Worm (Caenorhabditis elegans) whole organism, late embryonic: ENCODE results near the gene nlp-56.

Experiments used
- C08G9.2 ChIP-seq: sonication (generic microtip); optimal IDR thresholded peaks from 2 replicates; lab custom pipeline; 2016; ENCODE audit warnings: mild to moderate bottlenecking, missing genetic modification characterization, moderate library complexity, missing compliant biosample characterization
- C38D4.7 ChIP-seq: fragments of 200-800 bp; sonication (Bioruptor generic); optimal IDR thresholded peaks from 2 replicates; lab custom pipeline; 2018; ENCODE audit warnings: mild to moderate bottlenecking, missing genetic modification characterization, moderate library complexity, missing compliant biosample characterization
- F13H6.1 ChIP-seq: sonication (generic microtip); optimal IDR thresholded peaks from 2 replicates; lab custom pipeline; 2016; ENCODE audit warnings: missing genetic modification characterization, missing compliant biosample characterization
- ahr-1 ChIP-seq: sonication (generic microtip); optimal IDR thresholded peaks from 2 replicates; lab custom pipeline; 2016; ENCODE audit warnings: missing genetic modification characterization, missing compliant biosample characterization
- ets-4 ChIP-seq: sonication (generic microtip); optimal IDR thresholded peaks from 2 replicates; lab custom pipeline; 2016; ENCODE audit warnings: missing genetic modification characterization, missing compliant biosample characterization
- fax-1 ChIP-seq: sonication (generic microtip); optimal IDR thresholded peaks from 2 replicates; lab custom pipeline; 2016; ENCODE audit warnings: missing genotype, missing genetic modification characterization, missing compliant biosample characterization
- fkh-6 ChIP-seq: sonication (generic microtip); optimal IDR thresholded peaks from 2 replicates; lab custom pipeline; 2016; ENCODE audit warnings: missing genetic modification characterization, missing compliant biosample characterization
- nhr-11 ChIP-seq: fragments of 150-350 bp; optimal IDR thresholded peaks from 2 replicates; lab custom pipeline; 2014; ENCODE audit warnings: missing biosample characterization, missing genetic modification characterization
- pax-1 ChIP-seq: fragments of 150-350 bp; optimal IDR thresholded peaks from 2 replicates; lab custom pipeline; 2014; ENCODE audit warnings: missing biosample characterization, missing genetic modification characterization
- pha-4 ChIP-seq: fragments of 150-350 bp; optimal IDR thresholded peaks from 2 replicates; lab custom pipeline; 2018; ENCODE audit warnings: missing biosample characterization, missing genetic modification reagents, missing genetic modification characterization
- sox-4 ChIP-seq: sonication (generic microtip); optimal IDR thresholded peaks from 2 replicates; lab custom pipeline; 2017; ENCODE audit warnings: mild to moderate bottlenecking, missing genetic modification characterization, inconsistent platforms, missing compliant biosample characterization
- tbx-2 ChIP-seq: sonication (generic microtip); optimal IDR thresholded peaks from 2 replicates; lab custom pipeline; 2016; ENCODE audit warnings: missing genetic modification characterization, missing compliant biosample characterization

DNA sequence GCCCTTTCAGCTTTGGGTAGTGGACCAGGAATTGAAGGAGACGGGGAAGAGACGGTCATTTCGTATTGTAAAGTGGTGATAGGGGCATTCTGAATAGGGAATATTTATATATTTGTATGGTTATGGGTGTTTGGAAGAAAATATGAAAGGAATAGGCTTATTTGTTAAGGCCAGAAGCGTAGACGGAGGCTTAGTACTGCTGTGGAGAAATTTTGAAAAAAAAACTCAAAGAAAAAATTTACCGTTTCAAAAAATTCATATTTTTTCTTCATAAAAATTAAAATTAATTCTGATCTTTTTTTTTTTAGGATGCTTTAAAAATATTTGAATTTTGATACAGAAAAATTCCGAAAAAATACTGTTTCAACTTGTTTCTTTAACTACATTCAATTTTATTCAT is 44.5 kb upstream of the nlp-56 start, which contains the start of gene hhat-2:
- TF ChIP-seq sox-4 (tag; lab: Kevin White, UChicago) (no peak), tbx-2 (tag; lab: Kevin White, UChicago) (no peak), ahr-1 (tag; lab: Kevin White, UChicago) (no peak), nhr-11 (tag; lab: Kevin White, UChicago) (no peak), F13H6.1 (tag; lab: Kevin White, UChicago) (no peak), C08G9.2 (tag; lab: Kevin White, UChicago) (no peak), fax-1 (no peak), pax-1 (tag; lab: Kevin White, UChicago) (no peak), C38D4.7 (GFP tag; lab: Kevin White, UChicago) (no peak), fkh-6 (no peak), ets-4 (no peak), pha-4 (tag; lab: Kevin White, UChicago) (no peak)
